Fruit fly (Drosophila melanogaster): ENCODE measurements around the gene CG9757.

Gene CG9757

DNA sequence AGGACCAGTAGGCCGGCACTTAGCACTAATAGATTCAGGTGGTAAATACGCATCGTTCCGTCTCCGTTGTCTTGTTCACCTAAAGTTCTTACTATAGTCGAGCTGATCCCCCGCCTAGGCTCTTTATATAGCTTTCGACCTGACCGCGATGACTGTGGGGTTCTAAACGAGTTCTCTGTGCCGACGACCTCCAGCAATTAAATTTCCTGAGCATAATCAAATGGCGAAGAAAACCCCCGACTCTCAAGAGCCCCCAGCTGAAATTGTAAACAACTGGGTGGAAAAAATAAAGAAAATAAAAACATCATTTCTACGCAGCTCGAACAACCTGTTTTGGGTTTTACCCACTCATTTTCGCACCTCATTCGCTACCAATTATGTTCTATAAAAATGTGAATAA lies 3.1 kb downstream of the CG9757 start, which contains the start of gene CG9759:
Gene CG9759, minus strand, starts transcription at position 101 of the 400 bp plus-strand sequence.
- no peak for TF ChIP-seq CTCF (optimal IDR thresholded peaks at IDR 0.05)
- no peak for TF ChIP-seq CG8478 (optimal IDR thresholded peaks at IDR 0.05)

DNA sequence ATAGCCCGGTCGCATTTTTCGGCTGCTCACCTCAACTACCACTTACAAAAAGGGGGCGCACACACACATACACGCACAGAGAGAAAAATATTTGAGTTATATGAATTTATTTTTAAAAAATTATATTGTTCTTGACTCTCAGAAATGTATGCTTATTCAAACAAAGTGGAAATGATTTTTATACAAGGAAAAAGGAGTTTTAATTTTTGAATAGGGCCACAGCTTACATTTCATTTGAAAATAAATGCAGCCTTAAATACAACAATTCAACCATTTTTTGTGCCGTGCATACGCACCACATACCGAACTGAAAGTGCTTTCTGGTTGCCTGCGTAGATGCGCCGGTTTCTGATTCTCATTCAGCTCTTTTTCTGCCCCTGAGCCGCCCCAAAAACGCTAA lies 11.7 kb downstream of the CG9757 start:
- TF ChIP-seq CG8478 (optimal IDR thresholded peaks at IDR 0.05) (no peak), CTCF (optimal IDR thresholded peaks at IDR 0.05) (no peak)

DNA sequence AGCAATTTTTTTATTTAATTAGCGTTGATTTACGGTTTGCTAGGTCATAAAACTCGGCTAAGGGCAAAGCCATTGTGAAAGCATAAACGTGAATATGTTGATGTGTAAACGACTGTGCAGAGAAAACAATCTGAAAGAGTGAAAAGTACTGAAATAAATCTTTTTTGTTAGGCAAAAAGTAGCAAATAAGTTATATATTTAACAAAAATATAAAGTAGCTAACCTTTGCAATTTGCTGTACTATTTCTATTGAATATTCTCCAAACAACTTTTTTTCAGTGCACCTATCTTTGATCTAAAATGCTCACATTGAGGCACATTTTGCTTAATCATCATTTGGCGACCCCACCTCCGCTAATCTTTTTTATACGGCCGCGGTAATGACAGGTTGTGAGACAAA lies 15.8 kb downstream of the CG9757 start:
- no peak for TF ChIP-seq CTCF (optimal IDR thresholded peaks at IDR 0.05)
- TF ChIP-seq CG8478 (optimal IDR thresholded peaks at IDR 0.05): no peak

- no peak for TF ChIP-seq CTCF (optimal IDR thresholded peaks at IDR 0.05)
- TF ChIP-seq CG8478 (optimal IDR thresholded peaks at IDR 0.05): no peak
Measured at dm6 chr3R:13592557-13592956, 19.7 kb downstream of the CG9757 start, which contains the start of gene CG14369. TSS of gene CG14369 (minus strand) at chr3R:13592657.

DNA sequence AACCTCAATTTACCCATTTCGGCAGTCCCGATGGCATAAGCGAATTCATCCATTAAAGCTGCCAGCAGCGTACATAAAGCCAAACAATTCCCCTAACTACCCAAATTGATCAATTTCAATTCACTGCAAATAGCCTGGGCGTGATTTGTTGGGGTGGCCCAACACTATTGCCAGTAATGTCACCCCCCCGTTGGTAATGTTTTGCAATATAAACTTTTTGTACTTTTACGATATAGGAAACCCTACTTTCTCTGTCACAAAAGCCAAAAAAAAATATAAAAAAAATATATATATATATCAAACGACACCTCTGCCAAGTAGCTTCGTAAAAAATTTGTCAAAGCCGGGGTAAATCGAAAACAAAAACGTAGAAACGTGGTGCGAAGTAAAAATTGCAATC lies 24.5 kb downstream of the CG9757 start, which contains the start of gene CG14370:
Gene CG14370, plus strand, starts transcription at position 301 of the 400 bp plus-strand sequence.
- TF ChIP-seq CG8478 (optimal IDR thresholded peaks at IDR 0.05) (no peak), CTCF (optimal IDR thresholded peaks at IDR 0.05) (no peak)

Measured in S2 (cell line).